Fruit fly (Drosophila melanogaster): ENCODE results near the gene CG7668.

CG7668 gene

DNA sequence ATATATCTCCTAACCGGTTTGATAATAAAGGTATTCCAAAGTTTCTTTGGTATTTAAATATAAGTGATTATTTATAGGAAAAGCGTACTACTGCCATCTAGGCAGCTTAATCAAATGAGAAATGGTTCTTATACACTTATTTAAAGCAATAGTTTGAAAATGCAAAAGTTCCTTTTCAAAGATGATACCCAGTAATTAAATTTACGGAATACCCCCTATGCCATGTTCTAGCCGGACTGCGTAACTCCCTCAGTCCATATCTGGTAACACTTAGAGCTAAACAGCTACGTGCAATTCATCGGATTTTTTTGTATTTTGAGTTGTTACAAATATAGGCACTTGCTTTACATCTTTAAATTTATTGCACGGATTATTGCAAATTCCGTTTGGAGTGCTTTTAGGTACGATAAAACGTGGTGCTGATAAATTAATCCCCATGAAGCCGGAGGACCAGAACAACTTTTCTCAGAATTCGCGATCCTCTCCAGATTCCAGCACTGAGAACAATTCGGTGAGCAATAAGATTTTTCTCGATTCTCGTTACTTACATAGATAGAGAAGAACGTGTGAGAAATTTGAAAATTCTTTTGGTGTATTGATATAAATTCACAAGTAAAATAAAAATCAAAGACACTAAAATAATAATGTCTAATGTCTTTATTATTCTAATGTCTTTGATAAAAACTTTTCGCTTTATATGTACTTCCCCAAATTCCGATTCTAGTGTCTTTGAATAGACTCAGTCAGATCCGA, at the start of gene CG7668 (continued):
- TF ChIP-seq nerfin-1 (tag; optimal IDR thresholded peaks at IDR 0.05) (peak; percentile 87), run (tag; optimal IDR thresholded peaks at IDR 0.05) (peak; percentile 85), chn (GFP tag; optimal IDR thresholded peaks at IDR 0.05) (peak; percentile 90), CG4854 (GFP tag; optimal IDR thresholded peaks at IDR 0.05) (peak; percentile 78), CG2875 (GFP tag; optimal IDR thresholded peaks at IDR 0.05) (peak; percentile 82), CG2678 (tag; optimal IDR thresholded peaks at IDR 0.05) (peak; percentile 94), Bdp1 (GFP tag; optimal IDR thresholded peaks at IDR 0.05) (peak; percentile 75), E2f2 (GFP tag; IDR thresholded peaks at IDR 0.05) (peak; percentile 68), CG14860 (GFP tag; IDR thresholded peaks at IDR 0.05; ENCODE audit: partially characterized antibody) (peak; percentile 39; the same call in 1 of the 3 replicates), D19B (GFP tag; optimal IDR thresholded peaks at IDR 0.05) (peak; percentile 99), Trl (optimal IDR thresholded peaks at IDR 0.05) (peak in 1 of 2 experiments; percentile 16), Trl (GFP tag; optimal IDR thresholded peaks at IDR 0.05) (peak; percentile 85), CG13775 (GFP tag; optimal IDR thresholded peaks at IDR 0.05) (peak; percentile 84), Aef1 (GFP tag; IDR thresholded peaks at IDR 0.05) (peak; percentile 77), Max (GFP tag; optimal IDR thresholded peaks at IDR 0.05) (peak; percentile 89), ci (GFP tag; IDR thresholded peaks at IDR 0.05) (peak; percentile 97; the same call in 2 of the 3 replicates), gfzf (GFP tag; optimal IDR thresholded peaks at IDR 0.05) (peak; percentile 81), caup (GFP tag; optimal IDR thresholded peaks at IDR 0.05; ENCODE audit: severe bottlenecking) (peak; percentile 91), D19A (tag; optimal IDR thresholded peaks at IDR 0.05) (peak; percentile 69), usp (GFP tag; optimal IDR thresholded peaks at IDR 0.05) (no peak), lbe (GFP tag; optimal IDR thresholded peaks at IDR 0.05) (peak; percentile 88), CG2199 (GFP tag; IDR thresholded peaks at IDR 0.05) (peak; percentile 76; the same call in 1 of the 3 replicates), cg (GFP tag; optimal IDR thresholded peaks at IDR 0.05) (peak; percentile 16), CG17361 (GFP tag; IDR thresholded peaks at IDR 0.05) (peak; percentile 90), scrt (GFP tag; optimal IDR thresholded peaks at IDR 0.05) (peak; percentile 78), Fer2 (tag; optimal IDR thresholded peaks at IDR 0.05) (peak; percentile 71), cas (GFP tag; IDR thresholded peaks at IDR 0.05) (peak; percentile 86; the same call in 1 of the 2 replicates), Lpt (GFP tag; optimal IDR thresholded peaks at IDR 0.05) (no peak), CG11560 (tag; IDR thresholded peaks at IDR 0.05) (no peak), phol (tag; optimal IDR thresholded peaks at IDR 0.05) (peak; percentile 93), CG16815 (GFP tag; optimal IDR thresholded peaks at IDR 0.05) (peak; percentile 81), sr (GFP tag; IDR thresholded peaks at IDR 0.05) (no peak), Six4 (GFP tag; optimal IDR thresholded peaks at IDR 0.05) (peak; percentile 85), Mes4 (GFP tag; optimal IDR thresholded peaks at IDR 0.05) (peak; percentile 79), bigmax (GFP tag; optimal IDR thresholded peaks at IDR 0.05) (no peak), Doc2 (GFP tag; IDR thresholded peaks at IDR 0.05) (no peak), CG1024 (GFP tag; IDR thresholded peaks at IDR 0.05) (peak; percentile 87), CG12942 (GFP tag; optimal IDR thresholded peaks at IDR 0.05) (peak; percentile 86), gcm (GFP tag; optimal IDR thresholded peaks at IDR 0.05) (peak; percentile 93), Doc3 (GFP tag; IDR thresholded peaks at IDR 0.05; ENCODE audit: partially characterized antibody) (no peak), NFAT (GFP tag; IDR thresholded peaks at IDR 0.05) (no peak; the same call in 1 of the 2 replicates), ems (GFP tag; optimal IDR thresholded peaks at IDR 0.05) (peak; percentile 84), az2 (GFP tag; optimal IDR thresholded peaks at IDR 0.05) (peak; percentile 91), PHDP (tag; optimal IDR thresholded peaks at IDR 0.05) (peak; percentile 95), eyg (GFP tag; optimal IDR thresholded peaks at IDR 0.05) (peak; percentile 58), CG15479 (GFP tag; optimal IDR thresholded peaks at IDR 0.05) (peak; percentile 39), onecut (GFP tag; IDR thresholded peaks at IDR 0.05) (peak; percentile 83), amos (GFP tag; IDR thresholded peaks at IDR 0.05; ENCODE audit: partially characterized antibody) (no peak), CG30403 (GFP tag; optimal IDR thresholded peaks at IDR 0.05) (peak; percentile 90)
